Fruit fly (Drosophila melanogaster) whole organism, embryonic: Measurements from ENCODE around the gene haf.

Experiments
- Asciz ChIP-seq: fragments of 200-800 bp; sonication (Bioruptor generic); optimal IDR thresholded peaks from 2 replicates; lab custom pipeline; 2017; ENCODE audit warnings: missing biosample characterization, mild to moderate bottlenecking, missing genetic modification characterization, missing genetic modification reagents
- Atf-2 ChIP-seq: fragments of 200-800 bp; sonication (Bioruptor generic); optimal IDR thresholded peaks from 2 replicates; lab custom pipeline; 2016; ENCODE audit warnings: missing biosample characterization, missing genetic modification characterization
- Bgb ChIP-seq: fragments of 200-800 bp; sonication (Bioruptor generic); IDR thresholded peaks from 2 replicates; pipeline ENCODE4 v1.3.6; 2022; ENCODE audit warnings: missing biosample characterization, missing genetic modification characterization; ENCODE audit not compliant: partially characterized antibody
- Blimp-1 ChIP-seq: fragments of 200-800 bp; sonication (Bioruptor generic); optimal IDR thresholded peaks from 3 replicates; lab custom pipeline; 2018; ENCODE audit warnings: missing biosample characterization, missing genetic modification characterization, mild to moderate bottlenecking, moderate library complexity, missing genetic modification reagents
- CG12104 ChIP-seq: fragments of 200-800 bp; sonication (Bioruptor generic); optimal IDR thresholded peaks from 3 replicates; lab custom pipeline; 2016; ENCODE audit warnings: missing biosample characterization, missing genetic modification characterization
- CG12744 ChIP-seq: fragments of 200-800 bp; sonication (Bioruptor generic); optimal IDR thresholded peaks from 2 replicates; lab custom pipeline; 2016; ENCODE audit warnings: missing biosample characterization, missing genetic modification characterization
- CG13296 ChIP-seq: fragments of 200-800 bp; sonication (Bioruptor generic); optimal IDR thresholded peaks from 3 replicates; lab custom pipeline; 2018; ENCODE audit warnings: missing biosample characterization, mild to moderate bottlenecking, missing genetic modification characterization
- CG15269 ChIP-seq: fragments of 200-800 bp; sonication (Bioruptor generic); optimal IDR thresholded peaks from 2 replicates; lab custom pipeline; 2018; ENCODE audit warnings: missing biosample characterization, mild to moderate bottlenecking, missing genetic modification characterization, moderate library complexity
- CG17912 ChIP-seq: fragments of 200-800 bp; sonication (Bioruptor generic); optimal IDR thresholded peaks from 2 replicates; lab custom pipeline; 2018; ENCODE audit warnings: missing biosample characterization, mild to moderate bottlenecking, missing genetic modification characterization
- CG18262 ChIP-seq: fragments of 200-800 bp; optimal IDR thresholded peaks from 3 replicates; lab custom pipeline; 2019; ENCODE audit warnings: missing biosample characterization, mild to moderate bottlenecking, missing genetic modification characterization, moderate library complexity
- CG18599 ChIP-seq: fragments of 200-800 bp; sonication (Bioruptor generic); optimal IDR thresholded peaks from 3 replicates; lab custom pipeline; 2017; ENCODE audit warnings: missing biosample characterization, missing genetic modification characterization, mild to moderate bottlenecking, moderate library complexity, missing genetic modification reagents
- CG2202 ChIP-seq: fragments of 200-800 bp; sonication (Bioruptor generic); optimal IDR thresholded peaks from 2 replicates; lab custom pipeline; 2018; ENCODE audit warnings: missing biosample characterization, mild to moderate bottlenecking, missing genetic modification characterization
- CG33557 ChIP-seq: fragments of 200-800 bp; sonication (Bioruptor generic); optimal IDR thresholded peaks from 2 replicates; lab custom pipeline; 2019; ENCODE audit warnings: missing biosample characterization, mild to moderate bottlenecking, missing genetic modification characterization, moderate library complexity
- CG34224 ChIP-seq: fragments of 200-800 bp; sonication (Bioruptor generic); IDR thresholded peaks from 3 replicates; pipeline ENCODE4 v1.3.6; 2022; ENCODE audit warnings: missing biosample characterization, missing genetic modification characterization; ENCODE audit not compliant: partially characterized antibody
- CG42726 ChIP-seq: fragments of 200-800 bp; sonication (Bioruptor generic); IDR thresholded peaks from 2 replicates; pipeline ENCODE4 v1.3.6; 2022; ENCODE audit warnings: missing biosample characterization, missing genetic modification characterization; ENCODE audit not compliant: partially characterized antibody
- CG4424 ChIP-seq: fragments of 200-800 bp; sonication (Bioruptor generic); optimal IDR thresholded peaks from 3 replicates; lab custom pipeline; 2016; ENCODE audit warnings: missing biosample characterization, missing genetic modification characterization
- CG4854 ChIP-seq: fragments of 200-800 bp; sonication (Bioruptor generic); optimal IDR thresholded peaks from 2 replicates; lab custom pipeline; 2016; ENCODE audit warnings: missing biosample characterization, missing genetic modification characterization, inconsistent platforms
- CG6813 ChIP-seq: fragments of 200-800 bp; sonication (Bioruptor generic); optimal IDR thresholded peaks from 2 replicates; lab custom pipeline; 2017; ENCODE audit warnings: missing biosample characterization, missing genetic modification characterization, mild to moderate bottlenecking, moderate library complexity, missing genetic modification reagents
- CG7271 ChIP-seq: fragments of 200-800 bp; sonication (Bioruptor generic); optimal IDR thresholded peaks from 2 replicates; lab custom pipeline; 2018; ENCODE audit warnings: missing biosample characterization, mild to moderate bottlenecking, missing genetic modification characterization, moderate library complexity
- CrebB ChIP-seq: fragments of 200-800 bp; sonication (Bioruptor generic); optimal IDR thresholded peaks from 3 replicates; lab custom pipeline; 2018; ENCODE audit warnings: missing biosample characterization, mild to moderate bottlenecking, missing genetic modification characterization
- Dbx ChIP-seq: fragments of 200-800 bp; sonication (Bioruptor generic); IDR thresholded peaks from 3 replicates; pipeline ENCODE4 v1.3.6; 2022; ENCODE audit warnings: missing biosample characterization, missing genetic modification characterization
- Dfd ChIP-seq, 2 experiments: fragments of >200 bp; optimal IDR thresholded peaks; 2 replicates each; lab custom pipeline; 2017; ENCODE audit warnings: missing biosample characterization in 2 of 2, missing genetic modification characterization in 2 of 2
- Dip2 ChIP-seq: fragments of 200-800 bp; sonication (Bioruptor generic); IDR thresholded peaks from 2 replicates; pipeline ENCODE4 v1.3.6; 2022; ENCODE audit warnings: missing biosample characterization, missing genetic modification characterization
- Doc2 ChIP-seq: fragments of 200-800 bp; sonication (Bioruptor generic); IDR thresholded peaks from 2 replicates; pipeline ENCODE4 v1.3.6; 2022; ENCODE audit warnings: missing biosample characterization, missing genetic modification characterization
- Dref ChIP-seq: fragments of 200-800 bp; sonication (Bioruptor generic); IDR thresholded peaks from 2 replicates; pipeline ENCODE4 v1.3.6; 2022; ENCODE audit warnings: missing biosample characterization, missing genetic modification characterization
- Drgx ChIP-seq: fragments of 200-800 bp; sonication (Bioruptor generic); IDR thresholded peaks from 2 replicates; pipeline ENCODE4 v1.3.6; 2022; ENCODE audit warnings: missing biosample characterization, missing genetic modification characterization
- Hand ChIP-seq: fragments of 200-800 bp; sonication (Bioruptor generic); optimal IDR thresholded peaks from 2 replicates; lab custom pipeline; 2017; ENCODE audit warnings: mild to moderate bottlenecking, missing biosample characterization, missing genetic modification reagents, missing genetic modification characterization
- Hr3 ChIP-seq: fragments of 200-800 bp; sonication (Bioruptor generic); optimal IDR thresholded peaks from 3 replicates; lab custom pipeline; 2016; ENCODE audit warnings: missing biosample characterization, missing genetic modification characterization
- Hr78 ChIP-seq, 2 experiments: fragments of 200-800 bp in 1 of 2; fragments of >200 bp in 1 of 2; sonication (Bioruptor generic) in 1 of 2; optimal IDR thresholded peaks; 2 replicates each; lab custom pipeline; 2017 to 2019; ENCODE audit warnings: missing biosample characterization in 2 of 2, missing genetic modification characterization in 2 of 2, mild to moderate bottlenecking in 1 of 2, moderate library complexity in 1 of 2
- MTF-1 ChIP-seq: fragments of 200-800 bp; sonication (Bioruptor generic); optimal IDR thresholded peaks from 2 replicates; lab custom pipeline; 2018; ENCODE audit warnings: missing biosample characterization, mild to moderate bottlenecking, missing genetic modification characterization, borderline replicate concordance
- Mrtf ChIP-seq: fragments of 200-800 bp; sonication (Bioruptor generic); IDR thresholded peaks from 3 replicates; pipeline ENCODE4 v1.3.6; 2022; ENCODE audit warnings: missing biosample characterization, missing genetic modification characterization
- Oaz ChIP-seq: fragments of 200-800 bp; sonication (Bioruptor generic); IDR thresholded peaks from 2 replicates; pipeline ENCODE4 v1.3.6; 2022; ENCODE audit warnings: missing biosample characterization, missing genetic modification characterization
- Poxn ChIP-seq: fragments of 200-800 bp; sonication (Bioruptor generic); IDR thresholded peaks from 2 replicates; pipeline ENCODE4 v1.3.6; 2022; ENCODE audit warnings: missing biosample characterization, missing genetic modification characterization
- Stat92E ChIP-seq, 3 experiments: fragments of >200 bp in 2 of 3; fragments of 200-800 bp in 1 of 3; sonication (Bioruptor generic) in 1 of 3; optimal IDR thresholded peaks; 2 replicates each; lab custom pipeline; 2017 to 2019; ENCODE audit warnings: missing biosample characterization in 3 of 3, missing genetic modification characterization in 3 of 3, mild to moderate bottlenecking in 1 of 3, moderate library complexity in 1 of 3
- ewg ChIP-seq: fragments of 200-800 bp; sonication (Bioruptor generic); optimal IDR thresholded peaks from 3 replicates; lab custom pipeline; 2017; ENCODE audit warnings: mild to moderate bottlenecking, missing biosample characterization, missing genetic modification reagents, missing genetic modification characterization
- fd102C ChIP-seq: fragments of 200-800 bp; sonication (Bioruptor generic); optimal IDR thresholded peaks from 2 replicates; lab custom pipeline; 2018; ENCODE audit warnings: missing biosample characterization, mild to moderate bottlenecking, missing genetic modification characterization, moderate library complexity
- gro ChIP-seq: fragments of 200-800 bp; sonication (Bioruptor generic); optimal IDR thresholded peaks from 2 replicates; lab custom pipeline; 2016; ENCODE audit warnings: missing biosample characterization, missing genetic modification characterization
- inv ChIP-seq: fragments of 200-800 bp; sonication (Bioruptor generic); IDR thresholded peaks from 2 replicates; pipeline ENCODE4 v1.3.6; 2022; ENCODE audit warnings: missing biosample characterization, missing genetic modification characterization; ENCODE audit not compliant: partially characterized antibody
- oc ChIP-seq: fragments of 200-800 bp; sonication (Bioruptor generic); optimal IDR thresholded peaks from 2 replicates; lab custom pipeline; 2018; ENCODE audit warnings: missing biosample characterization, mild to moderate bottlenecking, missing genetic modification characterization, moderate library complexity
- odd ChIP-seq: fragments of 200-800 bp; sonication (Bioruptor generic); optimal IDR thresholded peaks from 2 replicates; lab custom pipeline; 2017; ENCODE audit warnings: missing biosample characterization, mild to moderate bottlenecking, missing genetic modification characterization
- onecut ChIP-seq: fragments of 200-800 bp; sonication (Bioruptor generic); IDR thresholded peaks from 2 replicates; pipeline ENCODE4 v1.3.6; 2022; ENCODE audit warnings: missing biosample characterization, missing genetic modification characterization
- pho ChIP-seq: fragments of 200-800 bp; sonication (Bioruptor generic); optimal IDR thresholded peaks from 2 replicates; lab custom pipeline; 2016; ENCODE audit warnings: missing biosample characterization, missing genetic modification characterization
- pros ChIP-seq: fragments of 200-800 bp; sonication (Bioruptor generic); optimal IDR thresholded peaks from 3 replicates; lab custom pipeline; 2019; ENCODE audit warnings: missing biosample characterization, mild to moderate bottlenecking, missing genetic modification characterization, moderate library complexity
- sqz ChIP-seq: fragments of 200-800 bp; sonication (Bioruptor generic); optimal IDR thresholded peaks from 3 replicates; lab custom pipeline; 2018; ENCODE audit warnings: missing biosample characterization, mild to moderate bottlenecking, missing genetic modification characterization
- stwl ChIP-seq: fragments of 200-800 bp; sonication (Bioruptor generic); optimal IDR thresholded peaks from 3 replicates; lab custom pipeline; 2018; ENCODE audit warnings: missing biosample characterization, mild to moderate bottlenecking, missing genetic modification characterization, moderate library complexity
- tgo ChIP-seq: fragments of 200-800 bp; sonication (Bioruptor generic); IDR thresholded peaks from 3 replicates; pipeline ENCODE4 v1.3.6; 2022; ENCODE audit warnings: missing biosample characterization, missing genetic modification characterization
- tx ChIP-seq: fragments of 200-800 bp; sonication (Bioruptor generic); optimal IDR thresholded peaks from 2 replicates; lab custom pipeline; 2016; ENCODE audit warnings: missing biosample characterization, missing genetic modification characterization
- vnd ChIP-seq: fragments of 200-800 bp; sonication (Bioruptor generic); IDR thresholded peaks from 3 replicates; pipeline ENCODE4 v1.3.6; 2022; ENCODE audit warnings: missing biosample characterization, missing genetic modification characterization; ENCODE audit not compliant: partially characterized antibody
- yki ChIP-seq: fragments of >200 bp; optimal IDR thresholded peaks from 3 replicates; lab custom pipeline; 2018
- z ChIP-seq: fragments of 200-800 bp; sonication (Bioruptor generic); IDR thresholded peaks from 3 replicates; pipeline ENCODE4 v1.3.6; 2022; ENCODE audit warnings: missing biosample characterization, missing genetic modification characterization

haf gene

dm6 chr2L:1620797-1621196 lies 65.9 kb downstream of the haf start (continued):
- TF ChIP-seq CG4424: peak; percentile 37
- TF ChIP-seq Poxn: peak; percentile 20; the same call in 1 of the 2 replicates
- TF ChIP-seq Asciz (GFP tag; lab: Kevin White, UChicago): no peak
- no peak for TF ChIP-seq Atf-2 (GFP tag; lab: Kevin White, UChicago)
- TF ChIP-seq Oaz (GFP tag; lab: Robert Waterston, UW): peak; percentile 50
- peak; percentile 40 for TF ChIP-seq CG18262 (tag; lab: Kevin White, UChicago)
- TF ChIP-seq CG42726: no peak
- peak; percentile 66 for TF ChIP-seq onecut
- TF ChIP-seq CG13296 (GFP tag; lab: Kevin White, UChicago): peak; percentile 60
- no peak for TF ChIP-seq Drgx (GFP tag; lab: Robert Waterston, UW)
- TF ChIP-seq CG15269 (tag; lab: Kevin White, UChicago): peak; percentile 80
- TF ChIP-seq Stat92E (GFP tag; optimal IDR thresholded peaks at IDR 0.05; lab: Kevin White, UChicago): no peak
- TF ChIP-seq CG17912: no peak
- peak; percentile 72 for TF ChIP-seq tgo (GFP tag; lab: Robert Waterston, UW)
- TF ChIP-seq Hr3 (GFP tag; lab: Kevin White, UChicago): peak; percentile 51
- peak; percentile 80 for TF ChIP-seq Hand (GFP tag; lab: Kevin White, UChicago)
- TF ChIP-seq Hr78 (GFP tag; optimal IDR thresholded peaks at IDR 0.05; lab: Kevin White, UChicago): no peak
- TF ChIP-seq Dfd (GFP tag; optimal IDR thresholded peaks at IDR 0.05; lab: Kevin White, UChicago): no peak
- TF ChIP-seq gro (GFP tag; lab: Kevin White, UChicago): peak; percentile 81
- TF ChIP-seq Blimp-1: peak; percentile 49
- peak; percentile 37 for TF ChIP-seq tx (GFP tag; lab: Kevin White, UChicago)
- no peak for TF ChIP-seq fd102C
- TF ChIP-seq CG34224: no peak
- TF ChIP-seq yki (lab: Kevin White, UChicago): no peak
- TF ChIP-seq vnd: no peak
- TF ChIP-seq CG4854: peak; percentile 1
- no peak for TF ChIP-seq inv
- TF ChIP-seq MTF-1 (GFP tag; lab: Kevin White, UChicago): no peak
- no peak for TF ChIP-seq z (GFP tag; lab: Robert Waterston, UW)
- TF ChIP-seq ewg (GFP tag; lab: Kevin White, UChicago): peak; percentile 55
- peak; percentile 4 for TF ChIP-seq CG12104 (GFP tag; lab: Kevin White, UChicago)
- TF ChIP-seq CG2202: no peak
- TF ChIP-seq CG12744 (GFP tag; lab: Kevin White, UChicago): peak; percentile 1
- TF ChIP-seq Bgb: no peak
- TF ChIP-seq CG33557 (GFP tag; lab: Kevin White, UChicago): no peak
- no peak for TF ChIP-seq CG7271
- no peak for TF ChIP-seq stwl
- TF ChIP-seq Mrtf: peak; percentile 59; the same call in 1 of the 3 replicates
- TF ChIP-seq CrebB: peak; percentile 53
- no peak for TF ChIP-seq pros (GFP tag; lab: Kevin White, UChicago)
- TF ChIP-seq odd: peak; percentile 47
- no peak for TF ChIP-seq Dip2 (GFP tag; lab: Robert Waterston, UW)
- peak; percentile 5 for TF ChIP-seq CG6813 (GFP tag; lab: Kevin White, UChicago)
- TF ChIP-seq CG18599: peak; percentile 86
- TF ChIP-seq Doc2 (GFP tag; lab: Robert Waterston, UW): no peak
- TF ChIP-seq pho (GFP tag; lab: Kevin White, UChicago): peak; percentile 30
- no peak for TF ChIP-seq Dref (GFP tag; lab: Robert Waterston, UW)
- no peak for TF ChIP-seq sqz (GFP tag; lab: Kevin White, UChicago)
- TF ChIP-seq oc (tag; lab: Kevin White, UChicago): peak; percentile 64
- peak; percentile 82 for TF ChIP-seq Dbx
